Worm (Caenorhabditis elegans) whole organism, L1 larva: ENCODE data around the gene F41C3.1.

Experiments
- ceh-88 ChIP-seq: fragments of 200-800 bp; sonication (Bioruptor generic); IDR thresholded peaks from 2 replicates; pipeline ENCODE4 v1.3.6; 2022; ENCODE audit warnings: missing genetic modification characterization, missing compliant biosample characterization
- elt-2 ChIP-seq: sonication (generic microtip); optimal IDR thresholded peaks from 2 replicates; lab custom pipeline; 2016; ENCODE audit warnings: missing genetic modification characterization, mild to moderate bottlenecking, inconsistent platforms, missing compliant biosample characterization, missing genetic modification reagents
- ets-5 ChIP-seq: fragments of 200-800 bp; sonication (Bioruptor generic); IDR thresholded peaks from 2 replicates; pipeline ENCODE4 v1.3.6; 2022; ENCODE audit warnings: missing genetic modification characterization, missing compliant biosample characterization
- lir-3 ChIP-seq: sonication (generic microtip); optimal IDR thresholded peaks from 2 replicates; lab custom pipeline; 2016; ENCODE audit warnings: mild to moderate bottlenecking, missing genetic modification characterization, moderate library complexity, missing compliant biosample characterization; ENCODE audit not compliant: poor library complexity
- nhr-20 ChIP-seq: sonication (generic microtip); optimal IDR thresholded peaks from 2 replicates; lab custom pipeline; 2016; ENCODE audit warnings: mild to moderate bottlenecking, missing genetic modification characterization, missing compliant biosample characterization
- nhr-237 ChIP-seq: fragments of 150-350 bp; optimal IDR thresholded peaks from 2 replicates; lab custom pipeline; 2014; ENCODE audit warnings: missing biosample characterization, missing genetic modification characterization
- unc-62 ChIP-seq: fragments of 150-350 bp; optimal IDR thresholded peaks from 2 replicates; lab custom pipeline; 2014; ENCODE audit warnings: missing biosample characterization, missing genetic modification reagents, missing genetic modification characterization
- unc-98 ChIP-seq: fragments of 200-800 bp; sonication (Bioruptor generic); IDR thresholded peaks from 2 replicates; pipeline ENCODE4 v1.3.6; 2022; ENCODE audit warnings: missing genetic modification characterization, missing compliant biosample characterization

- TF ChIP-seq nhr-20 (tag; lab: Kevin White, UChicago), result no peak
- TF ChIP-seq ets-5 (GFP tag; lab: Robert Waterston, UW), result no peak
- TF ChIP-seq ceh-88 (GFP tag; lab: Robert Waterston, UW), result no peak
- no peak for TF ChIP-seq lir-3 (tag; lab: Kevin White, UChicago)
- no peak for TF ChIP-seq elt-2
- TF ChIP-seq unc-62 (GFP tag; lab: Kevin White, UChicago), result no peak
- no peak for TF ChIP-seq nhr-237 (tag; lab: Kevin White, UChicago)
- no peak for TF ChIP-seq unc-98 (GFP tag; lab: Robert Waterston, UW)
Measured at ce11 chrII:4779753-4780152, 27.6 kb downstream of the F41C3.1 start.
